Fruit fly (Drosophila melanogaster): ENCODE measurements around the gene Las.

The Las gene

DNA sequence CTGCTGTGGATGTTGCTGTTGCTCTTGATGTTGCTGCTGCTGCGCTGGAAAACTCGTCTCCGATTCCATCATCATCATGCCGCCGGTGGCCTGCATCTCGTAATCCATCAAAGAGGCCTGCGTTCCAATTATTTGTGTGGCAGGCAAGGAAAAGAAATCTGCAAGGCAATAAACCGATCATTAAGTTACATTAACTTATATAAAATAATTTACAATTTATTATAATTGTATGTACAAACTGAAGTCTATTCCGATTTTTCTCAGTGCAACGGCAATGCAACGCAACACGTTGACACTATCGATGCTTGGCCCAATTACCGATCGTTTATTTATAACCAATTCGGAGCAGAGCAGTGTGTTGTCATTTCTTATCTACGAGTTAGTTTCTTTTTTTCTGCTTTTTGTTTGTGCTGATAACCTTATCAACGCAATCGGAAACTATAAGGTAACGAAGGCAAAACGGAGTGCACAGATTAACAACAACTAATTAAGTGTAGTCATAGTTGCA is 38.9 kb upstream of the Las start (continued):
- no peak for TF ChIP-seq CHES-1-like (GFP tag; optimal IDR thresholded peaks at IDR 0.05)
- no peak for TF ChIP-seq pnt (GFP tag; optimal IDR thresholded peaks at IDR 0.05)
- no peak for TF ChIP-seq corto (GFP tag; optimal IDR thresholded peaks at IDR 0.05)
- no peak for TF ChIP-seq pho (GFP tag; optimal IDR thresholded peaks at IDR 0.05)
- TF ChIP-seq ttk (GFP tag; IDR thresholded peaks at IDR 0.05), result peak; percentile 53; the same call in 1 of the 2 replicates
- no peak for TF ChIP-seq Dip3 (GFP tag; optimal IDR thresholded peaks at IDR 0.05)
- TF ChIP-seq CG18599 (GFP tag; optimal IDR thresholded peaks at IDR 0.05), result peak; percentile 41
- TF ChIP-seq pfk (GFP tag; optimal IDR thresholded peaks at IDR 0.05), result no peak
- TF ChIP-seq p53 (GFP tag; optimal IDR thresholded peaks at IDR 0.05), result no peak
- no peak for TF ChIP-seq aop (GFP tag; IDR thresholded peaks at IDR 0.05)
- peak; percentile 44; the same call in 1 of the 2 replicates for TF ChIP-seq sisA (GFP tag; IDR thresholded peaks at IDR 0.05)
- TF ChIP-seq lmd (GFP tag; IDR thresholded peaks at IDR 0.05), result peak; percentile 45
- peak; percentile 32 for TF ChIP-seq ind (GFP tag; optimal IDR thresholded peaks at IDR 0.05)
- 0 out of 2 replicates have a peak, but pooled peaks have one; percentile 10 for TF ChIP-seq CG3847 (GFP tag; IDR thresholded peaks at IDR 0.05)
- TF ChIP-seq CG10979 (tag; optimal IDR thresholded peaks at IDR 0.05), result peak; percentile 45
- TF ChIP-seq CG7745 (tag; optimal IDR thresholded peaks at IDR 0.05), result no peak
- TF ChIP-seq peb (GFP tag; IDR thresholded peaks at IDR 0.05), result peak; percentile 9; the same call in 1 of the 2 replicates
- TF ChIP-seq vnd (GFP tag; IDR thresholded peaks at IDR 0.05; ENCODE audit: partially characterized antibody), result no peak
- TF ChIP-seq bab2 (GFP tag; optimal IDR thresholded peaks at IDR 0.05), result no peak
- no peak for TF ChIP-seq eyg (GFP tag; optimal IDR thresholded peaks at IDR 0.05)
- no peak for TF ChIP-seq mam (GFP tag; optimal IDR thresholded peaks at IDR 0.05)
- TF ChIP-seq lilli (GFP tag; optimal IDR thresholded peaks at IDR 0.05), result peak; percentile 0
- TF ChIP-seq CG11696 (GFP tag; IDR thresholded peaks at IDR 0.05), result peak; percentile 26; the same call in 1 of the 2 replicates
- TF ChIP-seq CG2199 (GFP tag; IDR thresholded peaks at IDR 0.05), result peak; percentile 85; the same call in 1 of the 3 replicates
- TF ChIP-seq Adf1 (GFP tag; IDR thresholded peaks at IDR 0.05), result no peak
- no peak for TF ChIP-seq trem (tag; optimal IDR thresholded peaks at IDR 0.05)
- peak; percentile 32 for TF ChIP-seq CG13296 (GFP tag; optimal IDR thresholded peaks at IDR 0.05)
- peak; percentile 59 for TF ChIP-seq Blimp-1 (GFP tag; optimal IDR thresholded peaks at IDR 0.05)
- TF ChIP-seq CG7839 (tag; optimal IDR thresholded peaks at IDR 0.05), result peak; percentile 58
- TF ChIP-seq kni (GFP tag; optimal IDR thresholded peaks at IDR 0.05), result no peak
- no peak for TF ChIP-seq C15 (GFP tag; IDR thresholded peaks at IDR 0.05)
- TF ChIP-seq knrl (GFP tag; IDR thresholded peaks at IDR 0.05; ENCODE audit: partially characterized antibody), result no peak
- no peak for TF ChIP-seq CG1647 (GFP tag; optimal IDR thresholded peaks at IDR 0.05)
- peak; percentile 65 for TF ChIP-seq unpg (GFP tag; optimal IDR thresholded peaks at IDR 0.05)
- TF ChIP-seq D19B (GFP tag; optimal IDR thresholded peaks at IDR 0.05), result peak; percentile 6
- peak; percentile 61 for TF ChIP-seq HLH3B (GFP tag; IDR thresholded peaks at IDR 0.05)
- TF ChIP-seq Scr (GFP tag; IDR thresholded peaks at IDR 0.05; ENCODE audit: partially characterized antibody), result 0 out of 2 replicates have a peak, but pooled peaks have one; percentile 9
- TF ChIP-seq CG18262 (tag; optimal IDR thresholded peaks at IDR 0.05), result peak; percentile 47
- no peak for TF ChIP-seq CG10959 (GFP tag; IDR thresholded peaks at IDR 0.05)
- TF ChIP-seq Gug (GFP tag; IDR thresholded peaks at IDR 0.05), result no peak
- peak; percentile 76 for TF ChIP-seq lab (GFP tag; optimal IDR thresholded peaks at IDR 0.05)
- peak in 1 of 2 experiments; percentile 1 for TF ChIP-seq Eip74EF (GFP tag; optimal IDR thresholded peaks at IDR 0.05)
- TF ChIP-seq ftz-f1 (GFP tag; optimal IDR thresholded peaks at IDR 0.05), result no peak
- no peak for TF ChIP-seq NFAT (GFP tag; IDR thresholded peaks at IDR 0.05)
- peak; percentile 26 for TF ChIP-seq HHEX (GFP tag; optimal IDR thresholded peaks at IDR 0.05)
- no peak for TF ChIP-seq ato (GFP tag; IDR thresholded peaks at IDR 0.05; ENCODE audit: partially characterized antibody)
- TF ChIP-seq CG8359 (GFP tag; optimal IDR thresholded peaks at IDR 0.05; ENCODE audit: borderline replicate concordance), result peak; percentile 5
- peak; percentile 60; the same call in 1 of the 3 replicates for TF ChIP-seq Mrtf (GFP tag; IDR thresholded peaks at IDR 0.05)
- TF ChIP-seq caup (GFP tag; optimal IDR thresholded peaks at IDR 0.05; ENCODE audit: severe bottlenecking), result peak; percentile 18

Measured in whole organism, embryonic.